Worm (Caenorhabditis elegans) whole organism, L1 larva: ENCODE results near the gene F47B10.3.

ENCODE experiments used
- aly-2 ChIP-seq: fragments of 150-350 bp; optimal IDR thresholded peaks from 2 replicates; lab custom pipeline; 2014; ENCODE audit warnings: missing biosample characterization, missing genetic modification characterization
- ceh-63 ChIP-seq: fragments of 200-800 bp; sonication (Bioruptor generic); optimal IDR thresholded peaks from 2 replicates; lab custom pipeline; 2018; ENCODE audit warnings: mild to moderate bottlenecking, missing genetic modification characterization, missing compliant biosample characterization
- mab-9 ChIP-seq: fragments of 200-800 bp; sonication (Bioruptor generic); IDR thresholded peaks from 2 replicates; pipeline ENCODE4 v1.3.6; 2022; ENCODE audit warnings: missing genetic modification reagents, missing genetic modification characterization, missing compliant biosample characterization
- skn-1 ChIP-seq: fragments of 150-350 bp; optimal IDR thresholded peaks from 2 replicates; lab custom pipeline; 2014; ENCODE audit warnings: missing biosample characterization, missing genetic modification characterization
- sup-37 ChIP-seq: fragments of 200-800 bp; sonication (Bioruptor generic); optimal IDR thresholded peaks from 2 replicates; lab custom pipeline; 2018; ENCODE audit warnings: mild to moderate bottlenecking, missing genetic modification characterization, missing compliant biosample characterization

ce11 chrX:10916194-10916593 is 24.2 kb downstream of the F47B10.3 start:
- no peak for TF ChIP-seq sup-37 (GFP tag; lab: Kevin White, UChicago)
- TF ChIP-seq mab-9 (GFP tag; lab: Robert Waterston, UW): no peak
- TF ChIP-seq skn-1 (tag; lab: Kevin White, UChicago): no peak
- TF ChIP-seq aly-2 (tag; lab: Kevin White, UChicago): no peak
- TF ChIP-seq ceh-63 (GFP tag; lab: Kevin White, UChicago): no peak
